In genomic region chrX:3097008-3097407, dm6 we compare ENCODE assay signal across 3 fruit fly cellular contexts.
A peak's percentile ranks its signal among the peaks of the same experiment; 100 is the strongest.
TF ChIP-seq lines count a peak whose summit lies in the region.

No protein-coding gene starts in this region.

TF ChIP-seq in whole organism, embryonic, 481 proteins besides CTCF, POLR2A, EP300 and RAD21 (continued from another document and continues in another):
- TF ChIP-seq CG17568 (GFP tag; optimal IDR thresholded peaks at IDR 0.05; lab: Kevin White, UChicago) (peak; percentile 78), HmgZ (tag; optimal IDR thresholded peaks at IDR 0.05; lab: Kevin White, UChicago) (peak; percentile 84), Lim3 (GFP tag; IDR thresholded peaks at IDR 0.05; lab: Robert Waterston, UW) (peak; percentile 38; the same call in 1 of the 2 replicates), CG11456 (GFP tag; IDR thresholded peaks at IDR 0.05; lab: Robert Waterston, UW) (peak; percentile 82), Lhr (GFP tag; optimal IDR thresholded peaks at IDR 0.05; lab: Kevin White, UChicago) (peak; percentile 91), CG16779 (GFP tag; IDR thresholded peaks at IDR 0.05; lab: Robert Waterston, UW) (no peak), Trl (optimal IDR thresholded peaks at IDR 0.05; lab: Kevin White, UChicago) (no peak), Trl (GFP tag; optimal IDR thresholded peaks at IDR 0.05; lab: Kevin White, UChicago) (peak; percentile 97), bcd (GFP tag; optimal IDR thresholded peaks at IDR 0.05; lab: Kevin White, UChicago) (peak; percentile 89), sc (optimal IDR thresholded peaks at IDR 0.05; lab: Kevin White, UChicago) (no peak), sc (GFP tag; optimal IDR thresholded peaks at IDR 0.05; lab: Kevin White, UChicago) (peak; percentile 92), Blimp-1 (GFP tag; optimal IDR thresholded peaks at IDR 0.05; lab: Kevin White, UChicago) (peak; percentile 94), CG7372 (GFP tag; IDR thresholded peaks at IDR 0.05; lab: Robert Waterston, UW) (peak; percentile 81), fd64A (GFP tag; optimal IDR thresholded peaks at IDR 0.05; lab: Kevin White, UChicago) (peak; percentile 94), sima (GFP tag; optimal IDR thresholded peaks at IDR 0.05; lab: Kevin White, UChicago) (peak; percentile 67), B-H2 (GFP tag; optimal IDR thresholded peaks at IDR 0.05; lab: Kevin White, UChicago) (peak; percentile 6), gce (GFP tag; IDR thresholded peaks at IDR 0.05; lab: Robert Waterston, UW) (peak; percentile 86), nerfin-2 (GFP tag; IDR thresholded peaks at IDR 0.05; lab: Robert Waterston, UW; ENCODE audit: partially characterized antibody) (no peak), PHDP (tag; optimal IDR thresholded peaks at IDR 0.05; lab: Kevin White, UChicago) (peak; percentile 88), CG11695 (GFP tag; IDR thresholded peaks at IDR 0.05; lab: Robert Waterston, UW) (peak; percentile 72), CG2202 (tag; optimal IDR thresholded peaks at IDR 0.05; lab: Kevin White, UChicago) (peak; percentile 95), CG1529 (GFP tag; optimal IDR thresholded peaks at IDR 0.05; lab: Kevin White, UChicago) (peak; percentile 95), CG4617 (GFP tag; optimal IDR thresholded peaks at IDR 0.05; lab: Kevin White, UChicago; ENCODE audit: borderline replicate concordance) (peak; percentile 83), ci (GFP tag; IDR thresholded peaks at IDR 0.05; lab: Robert Waterston, UW) (peak; percentile 97), ato (GFP tag; IDR thresholded peaks at IDR 0.05; lab: Robert Waterston, UW; ENCODE audit: partially characterized antibody) (no peak), Ptx1 (GFP tag; IDR thresholded peaks at IDR 0.05; lab: Robert Waterston, UW) (peak; percentile 91), Pdp1 (GFP tag; optimal IDR thresholded peaks at IDR 0.05; lab: Kevin White, UChicago) (peak; percentile 92), schlank (tag; optimal IDR thresholded peaks at IDR 0.05; lab: Kevin White, UChicago) (peak; percentile 53), CG7928 (GFP tag; optimal IDR thresholded peaks at IDR 0.05; lab: Kevin White, UChicago) (peak; percentile 40), CG8290 (GFP tag; optimal IDR thresholded peaks at IDR 0.05; lab: Kevin White, UChicago) (peak; percentile 90), CG8290 (tag; optimal IDR thresholded peaks at IDR 0.05; lab: Kevin White, UChicago) (peak; percentile 86 to 91), ranshi (GFP tag; IDR thresholded peaks at IDR 0.05; lab: Robert Waterston, UW) (peak; percentile 91), repo (GFP tag; optimal IDR thresholded peaks at IDR 0.05; lab: Kevin White, UChicago) (peak; percentile 94), CG32772 (GFP tag; IDR thresholded peaks at IDR 0.05; lab: Robert Waterston, UW) (peak; percentile 92), CG11723 (GFP tag; optimal IDR thresholded peaks at IDR 0.05; lab: Kevin White, UChicago) (peak; percentile 90), insv (GFP tag; optimal IDR thresholded peaks at IDR 0.05; lab: Kevin White, UChicago) (peak; percentile 42 to 43), CG3281 (GFP tag; optimal IDR thresholded peaks at IDR 0.05; lab: Kevin White, UChicago) (peak; percentile 73), CG15073 (GFP tag; optimal IDR thresholded peaks at IDR 0.05; lab: Kevin White, UChicago) (peak; percentile 75), br (optimal IDR thresholded peaks at IDR 0.05; lab: Kevin White, UChicago) (no peak), CG10147 (GFP tag; optimal IDR thresholded peaks at IDR 0.05; lab: Kevin White, UChicago) (peak; percentile 82), pita (GFP tag; optimal IDR thresholded peaks at IDR 0.05; lab: Kevin White, UChicago) (no peak), CG4404 (GFP tag; IDR thresholded peaks at IDR 0.05; lab: Robert Waterston, UW) (peak; percentile 93), CG6175 (GFP tag; IDR thresholded peaks at IDR 0.05; lab: Robert Waterston, UW) (0 out of 3 replicates have a peak, but pooled peaks have one; percentile 39)

TF ChIP-seq in whole organism, prepupa, 60 proteins besides CTCF, POLR2A, EP300 and RAD21 (continued from another document):
- TF ChIP-seq Sox14 (GFP tag; optimal IDR thresholded peaks at IDR 0.05; lab: Kevin White, UChicago) (peak; percentile 90), CG11762 (GFP tag; optimal IDR thresholded peaks at IDR 0.05; lab: Kevin White, UChicago; ENCODE audit: insufficient read depth) (peak; percentile 77), Lpt (GFP tag; optimal IDR thresholded peaks at IDR 0.05; lab: Kevin White, UChicago) (peak; percentile 77), CG8319 (GFP tag; optimal IDR thresholded peaks at IDR 0.05; lab: Kevin White, UChicago) (peak; percentile 87), pdm3 (GFP tag; optimal IDR thresholded peaks at IDR 0.05; lab: Kevin White, UChicago) (peak; percentile 90), lz (GFP tag; optimal IDR thresholded peaks at IDR 0.05; lab: Kevin White, UChicago) (peak; percentile 87), achi (GFP tag; optimal IDR thresholded peaks at IDR 0.05; lab: Kevin White, UChicago) (peak; percentile 85), CG4318 (GFP tag; optimal IDR thresholded peaks at IDR 0.05; lab: Kevin White, UChicago) (peak; percentile 73), fkh (GFP tag; optimal IDR thresholded peaks at IDR 0.05; lab: Kevin White, UChicago) (peak; percentile 42), OdsH (GFP tag; optimal IDR thresholded peaks at IDR 0.05; lab: Kevin White, UChicago) (peak; percentile 84), Gug (GFP tag; IDR thresholded peaks at IDR 0.05; lab: Robert Waterston, UW) (peak; percentile 67), Blimp-1 (GFP tag; optimal IDR thresholded peaks at IDR 0.05; lab: Kevin White, UChicago) (peak; percentile 67), CG6163 (GFP tag; IDR thresholded peaks at IDR 0.05; lab: Robert Waterston, UW) (peak; percentile 89), net (GFP tag; optimal IDR thresholded peaks at IDR 0.05; lab: Kevin White, UChicago) (peak; percentile 76), CG6854 (GFP tag; optimal IDR thresholded peaks at IDR 0.05; lab: Kevin White, UChicago) (peak; percentile 84), CG1621 (tag; optimal IDR thresholded peaks at IDR 0.05; lab: Kevin White, UChicago) (peak; percentile 88), Eip75B (GFP tag; optimal IDR thresholded peaks at IDR 0.05; lab: Kevin White, UChicago) (peak; percentile 87), CG34406 (GFP tag; optimal IDR thresholded peaks at IDR 0.05; lab: Kevin White, UChicago) (peak; percentile 85), CG32006 (GFP tag; optimal IDR thresholded peaks at IDR 0.05; lab: Kevin White, UChicago) (peak; percentile 80), dac (GFP tag; optimal IDR thresholded peaks at IDR 0.05; lab: Kevin White, UChicago) (peak; percentile 66), CG6792 (GFP tag; optimal IDR thresholded peaks at IDR 0.05; lab: Kevin White, UChicago) (peak; percentile 90), CG15336 (GFP tag; IDR thresholded peaks at IDR 0.05; lab: Robert Waterston, UW) (peak; percentile 69), eg (GFP tag; IDR thresholded peaks at IDR 0.05; lab: Robert Waterston, UW) (peak; percentile 73), CG3032 (tag; optimal IDR thresholded peaks at IDR 0.05; lab: Kevin White, UChicago) (peak; percentile 90), CG6276 (GFP tag; optimal IDR thresholded peaks at IDR 0.05; lab: Kevin White, UChicago) (peak; percentile 57), CG8119 (GFP tag; IDR thresholded peaks at IDR 0.05; lab: Robert Waterston, UW) (peak; percentile 79), Met (GFP tag; optimal IDR thresholded peaks at IDR 0.05; lab: Kevin White, UChicago) (peak; percentile 89), Hr4 (GFP tag; optimal IDR thresholded peaks at IDR 0.05; lab: Kevin White, UChicago) (peak; percentile 62), Eip78C (GFP tag; lab: Kevin White, UChicago) (peak; percentile 97), Sox15 (GFP tag; optimal IDR thresholded peaks at IDR 0.05; lab: Kevin White, UChicago) (peak; percentile 83), CG11902 (GFP tag; optimal IDR thresholded peaks at IDR 0.05; lab: Kevin White, UChicago) (peak; percentile 88), Ets96B (tag; optimal IDR thresholded peaks at IDR 0.05; lab: Kevin White, UChicago) (peak; percentile 87), CG10631 (GFP tag; optimal IDR thresholded peaks at IDR 0.05; lab: Kevin White, UChicago) (peak; percentile 86), salr (GFP tag; optimal IDR thresholded peaks at IDR 0.05; lab: Kevin White, UChicago) (peak; percentile 71 to 80), CG11294 (GFP tag; IDR thresholded peaks at IDR 0.05; lab: Robert Waterston, UW) (peak; percentile 40; the same call in 1 of the 2 replicates), CG16779 (tag; optimal IDR thresholded peaks at IDR 0.05; lab: Kevin White, UChicago) (peak; percentile 55), Ets21C (GFP tag; optimal IDR thresholded peaks at IDR 0.05; lab: Kevin White, UChicago) (peak; percentile 81), svp (GFP tag; lab: Kevin White, UChicago) (peak; percentile 91), CG9139 (GFP tag; optimal IDR thresholded peaks at IDR 0.05; lab: Kevin White, UChicago) (peak; percentile 84), Smox (GFP tag; optimal IDR thresholded peaks at IDR 0.05; lab: Kevin White, UChicago) (peak; percentile 85)
TF ChIP-seq in whole organism, prepupa: peak in this region for 59.

TF ChIP-seq in whole organism, wandering third instar larva, 38 proteins besides CTCF, POLR2A, EP300 and RAD21 (continued from another document):
- TF ChIP-seq woc (GFP tag; optimal IDR thresholded peaks at IDR 0.05; lab: Kevin White, UChicago) (peak; percentile 66), usp (GFP tag; optimal IDR thresholded peaks at IDR 0.05; lab: Kevin White, UChicago) (no peak), rgr (GFP tag; optimal IDR thresholded peaks at IDR 0.05; lab: Kevin White, UChicago) (peak; percentile 74), h (GFP tag; optimal IDR thresholded peaks at IDR 0.05; lab: Kevin White, UChicago) (peak; percentile 87), GATAd (GFP tag; optimal IDR thresholded peaks at IDR 0.05; lab: Kevin White, UChicago) (no peak), Rel (GFP tag; optimal IDR thresholded peaks at IDR 0.05; lab: Kevin White, UChicago) (no peak), Rel (tag; optimal IDR thresholded peaks at IDR 0.05; lab: Kevin White, UChicago) (peak; percentile 65), dl (GFP tag; optimal IDR thresholded peaks at IDR 0.05; lab: Kevin White, UChicago; ENCODE audit: insufficient read depth in 1 of 2, partially characterized antibody in 2 of 2) (no peak), HLH106 (tag; optimal IDR thresholded peaks at IDR 0.05; lab: Kevin White, UChicago) (peak; percentile 85), Jra (GFP tag; optimal IDR thresholded peaks at IDR 0.05; lab: Kevin White, UChicago) (peak; percentile 27), Vsx2 (GFP tag; optimal IDR thresholded peaks at IDR 0.05; lab: Kevin White, UChicago; ENCODE audit: partially characterized antibody) (no peak), sv (GFP tag; optimal IDR thresholded peaks at IDR 0.05; lab: Kevin White, UChicago) (peak; percentile 84), Dfd (GFP tag; optimal IDR thresholded peaks at IDR 0.05; lab: Kevin White, UChicago) (no peak), N (GFP tag; optimal IDR thresholded peaks at IDR 0.05; lab: Kevin White, UChicago) (no peak)
